Fruit fly (Drosophila melanogaster) S2 (cell line): ENCODE results near the gene CG44325.

Source experiments
- CG8478 ChIP-seq: fragments of >200 bp; optimal IDR thresholded peaks from 2 replicates; lab custom pipeline; 2018
- CTCF ChIP-seq, 2 experiments: fragments of >200 bp; optimal IDR thresholded peaks; 2 replicates each; lab custom pipeline; 2018

DNA sequence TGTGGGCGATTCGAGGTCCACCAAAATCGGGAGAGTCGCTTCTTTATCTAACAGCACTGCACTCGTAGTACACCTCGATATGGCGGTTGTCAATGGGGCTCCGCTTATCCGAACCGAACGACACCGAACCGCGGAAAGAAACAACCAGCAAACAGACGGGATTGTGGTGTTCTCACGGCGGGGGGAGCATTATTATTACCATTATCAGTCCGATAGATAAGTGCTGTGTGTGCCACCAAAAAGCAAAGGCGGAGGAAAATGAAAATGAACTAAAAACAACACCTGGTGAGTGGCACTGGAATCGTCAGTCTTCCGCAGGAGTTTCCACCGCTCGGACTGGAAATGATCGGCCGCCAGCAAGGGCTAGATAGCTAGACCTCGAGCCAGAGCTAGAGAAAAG, 30.1 kb upstream of the CG44325 start, which contains the start of gene AP-1gamma:
- TF ChIP-seq CG8478, result no peak
- no peak for TF ChIP-seq CTCF (optimal IDR thresholded peaks at IDR 0.05; lab: Kevin White, UChicago)
